Fruit fly (Drosophila melanogaster) whole organism, embryonic: ENCODE measurements around the gene CG13012.

Experiments
- Ada2b ChIP-seq: fragments of 200-800 bp; sonication (Bioruptor generic); IDR thresholded peaks from 2 replicates; pipeline ENCODE4 v1.3.6; 2022; ENCODE audit warnings: missing biosample characterization, missing genetic modification characterization
- CG10543 ChIP-seq: fragments of 200-800 bp; sonication (Bioruptor generic); optimal IDR thresholded peaks from 3 replicates; lab custom pipeline; 2017; ENCODE audit warnings: missing biosample characterization, mild to moderate bottlenecking, missing genetic modification characterization, moderate library complexity
- CG11696 ChIP-seq: fragments of 200-800 bp; sonication (Bioruptor generic); IDR thresholded peaks from 2 replicates; pipeline ENCODE4 v1.3.6; 2022; ENCODE audit warnings: missing biosample characterization, missing genetic modification characterization
- CG12744 ChIP-seq: fragments of 200-800 bp; sonication (Bioruptor generic); optimal IDR thresholded peaks from 2 replicates; lab custom pipeline; 2016; ENCODE audit warnings: missing biosample characterization, missing genetic modification characterization
- CG13123 ChIP-seq: fragments of 200-800 bp; sonication (Bioruptor generic); optimal IDR thresholded peaks from 2 replicates; lab custom pipeline; 2016; ENCODE audit warnings: missing biosample characterization, missing genetic modification characterization
- CG13424 ChIP-seq: fragments of 200-800 bp; sonication (Bioruptor generic); optimal IDR thresholded peaks from 2 replicates; lab custom pipeline; 2019; ENCODE audit warnings: missing biosample characterization, mild to moderate bottlenecking, missing genetic modification characterization, moderate library complexity
- CG13624 ChIP-seq: fragments of 200-800 bp; sonication (Bioruptor generic); optimal IDR thresholded peaks from 2 replicates; lab custom pipeline; 2016; ENCODE audit warnings: missing biosample characterization, missing genetic modification characterization
- CG17612 ChIP-seq: fragments of 200-800 bp; sonication (Bioruptor generic); IDR thresholded peaks from 2 replicates; pipeline ENCODE4 v1.3.6; 2022; ENCODE audit warnings: missing biosample characterization, missing genetic modification characterization
- CG2199 ChIP-seq: fragments of 200-800 bp; sonication (Bioruptor generic); IDR thresholded peaks from 3 replicates; pipeline ENCODE4 v1.3.6; 2022; ENCODE audit warnings: missing biosample characterization, missing genetic modification characterization
- CG3065 ChIP-seq: fragments of 200-800 bp; sonication (Bioruptor generic); optimal IDR thresholded peaks from 2 replicates; lab custom pipeline; 2016; ENCODE audit warnings: missing biosample characterization, missing genetic modification characterization
- CG4328 ChIP-seq: fragments of 200-800 bp; sonication (Bioruptor generic); optimal IDR thresholded peaks from 3 replicates; lab custom pipeline; 2017; ENCODE audit warnings: missing biosample characterization, missing genetic modification reagents, missing genetic modification characterization
- CG8359 ChIP-seq: fragments of 200-800 bp; sonication (Bioruptor generic); optimal IDR thresholded peaks from 2 replicates; lab custom pipeline; 2017; ENCODE audit warnings: missing biosample characterization, mild to moderate bottlenecking, missing genetic modification characterization, borderline replicate concordance
- CG8388 ChIP-seq: fragments of 200-800 bp; sonication (Bioruptor generic); optimal IDR thresholded peaks from 2 replicates; lab custom pipeline; 2019; ENCODE audit warnings: missing biosample characterization, mild to moderate bottlenecking, missing genetic modification characterization, moderate library complexity
- CG9932 ChIP-seq: fragments of 200-800 bp; sonication (Bioruptor generic); IDR thresholded peaks from 2 replicates; pipeline ENCODE4 v1.3.6; 2022; ENCODE audit warnings: missing biosample characterization, missing genetic modification characterization
- CoRest ChIP-seq: fragments of 200-800 bp; sonication (Bioruptor generic); optimal IDR thresholded peaks from 3 replicates; lab custom pipeline; 2018; ENCODE audit warnings: missing biosample characterization, mild to moderate bottlenecking, missing genetic modification characterization, moderate library complexity
- Dip3 ChIP-seq: fragments of 200-800 bp; sonication (Bioruptor generic); optimal IDR thresholded peaks from 3 replicates; lab custom pipeline; 2016; ENCODE audit warnings: missing biosample characterization, missing genetic modification characterization
- ERR ChIP-seq: fragments of 200-800 bp; sonication (Bioruptor generic); optimal IDR thresholded peaks from 2 replicates; lab custom pipeline; 2016; ENCODE audit warnings: missing biosample characterization, missing genetic modification characterization
- Elba2 ChIP-seq: fragments of 200-800 bp; sonication (Bioruptor generic); optimal IDR thresholded peaks from 3 replicates; lab custom pipeline; 2016; ENCODE audit warnings: missing biosample characterization, missing genetic modification characterization
- GATAe ChIP-seq: fragments of 200-800 bp; sonication (Bioruptor generic); conservative IDR thresholded peaks from 2 replicates; pipeline ENCODE4 v1.3.6; 2022; ENCODE audit warnings: missing biosample characterization, missing genetic modification characterization
- HmgD ChIP-seq: fragments of 200-800 bp; sonication (Bioruptor generic); optimal IDR thresholded peaks from 3 replicates; lab custom pipeline; 2016; ENCODE audit warnings: missing biosample characterization, missing genetic modification characterization
- MTF-1 ChIP-seq: fragments of 200-800 bp; sonication (Bioruptor generic); optimal IDR thresholded peaks from 2 replicates; lab custom pipeline; 2018; ENCODE audit warnings: missing biosample characterization, mild to moderate bottlenecking, missing genetic modification characterization, borderline replicate concordance
- NFAT ChIP-seq: fragments of 200-800 bp; sonication (Bioruptor generic); IDR thresholded peaks from 2 replicates; pipeline ENCODE4 v1.3.6; 2022; ENCODE audit warnings: missing biosample characterization, missing genetic modification characterization
- Nf-YB ChIP-seq: fragments of 200-800 bp; sonication (Bioruptor generic); optimal IDR thresholded peaks from 3 replicates; lab custom pipeline; 2019; ENCODE audit warnings: missing biosample characterization, mild to moderate bottlenecking, missing genetic modification characterization, moderate library complexity
- Nf-YC ChIP-seq: fragments of 200-800 bp; optimal IDR thresholded peaks from 3 replicates; lab custom pipeline; 2019; ENCODE audit warnings: missing biosample characterization, mild to moderate bottlenecking, missing genetic modification characterization, moderate library complexity
- Oli ChIP-seq: fragments of 200-800 bp; sonication (Bioruptor generic); optimal IDR thresholded peaks from 2 replicates; lab custom pipeline; 2018; ENCODE audit warnings: missing biosample characterization, mild to moderate bottlenecking, missing genetic modification characterization, moderate library complexity
- Opbp ChIP-seq: fragments of 200-800 bp; sonication (Bioruptor generic); IDR thresholded peaks from 3 replicates; pipeline ENCODE4 v1.3.6; 2022; ENCODE audit warnings: missing biosample characterization, missing genetic modification characterization; ENCODE audit not compliant: partially characterized antibody
- az2 ChIP-seq: fragments of 200-800 bp; sonication (Bioruptor generic); optimal IDR thresholded peaks from 3 replicates; lab custom pipeline; 2016; ENCODE audit warnings: missing biosample characterization, missing genetic modification characterization
- bab2 ChIP-seq: fragments of 200-800 bp; sonication (Bioruptor generic); optimal IDR thresholded peaks from 2 replicates; lab custom pipeline; 2016; ENCODE audit warnings: missing biosample characterization, missing genetic modification characterization
- cad ChIP-seq: fragments of >200 bp; optimal IDR thresholded peaks from 2 replicates; lab custom pipeline; 2017; ENCODE audit warnings: missing biosample characterization, missing genetic modification characterization
- ci ChIP-seq: fragments of 200-800 bp; sonication (Bioruptor generic); IDR thresholded peaks from 3 replicates; pipeline ENCODE4 v1.3.6; 2022; ENCODE audit warnings: missing biosample characterization, missing genetic modification characterization
- dmrt11E ChIP-seq: fragments of 200-800 bp; sonication (Bioruptor generic); optimal IDR thresholded peaks from 3 replicates; lab custom pipeline; 2018; ENCODE audit warnings: missing biosample characterization, mild to moderate bottlenecking, missing genetic modification characterization, moderate library complexity
- dpn ChIP-seq, 2 experiments: fragments of 200-800 bp; sonication (Bioruptor generic); optimal IDR thresholded peaks; 3 replicates each; lab custom pipeline; 2016; ENCODE audit warnings: missing biosample characterization in 2 of 2, missing genetic modification characterization in 2 of 2
- emc ChIP-seq: fragments of 200-800 bp; sonication (Bioruptor generic); optimal IDR thresholded peaks from 2 replicates; lab custom pipeline; 2016; ENCODE audit warnings: missing biosample characterization, missing genetic modification characterization
- esg ChIP-seq: fragments of 200-800 bp; sonication (Bioruptor generic); conservative IDR thresholded peaks from 2 replicates; pipeline ENCODE4 v1.3.6; 2022; ENCODE audit warnings: missing biosample characterization, missing genetic modification characterization
- fru ChIP-seq: fragments of >200 bp; optimal IDR thresholded peaks from 2 replicates; lab custom pipeline; 2017
- fu2 ChIP-seq: fragments of 200-800 bp; sonication (Bioruptor generic); optimal IDR thresholded peaks from 2 replicates; lab custom pipeline; 2016; ENCODE audit warnings: missing biosample characterization, missing genetic modification characterization
- grn ChIP-seq: fragments of 200-800 bp; sonication (Bioruptor generic); optimal IDR thresholded peaks from 3 replicates; lab custom pipeline; 2017; ENCODE audit warnings: missing biosample characterization, missing genetic modification characterization
- kah ChIP-seq: fragments of 200-800 bp; sonication (Bioruptor generic); optimal IDR thresholded peaks from 2 replicates; lab custom pipeline; 2018; ENCODE audit warnings: missing biosample characterization, mild to moderate bottlenecking, missing genetic modification characterization
- klu ChIP-seq: fragments of 200-800 bp; sonication (Bioruptor generic); IDR thresholded peaks from 2 replicates; pipeline ENCODE4 v1.3.6; 2022; ENCODE audit warnings: missing biosample characterization, missing genetic modification characterization
- otp ChIP-seq: fragments of 200-800 bp; sonication (Bioruptor generic); IDR thresholded peaks from 3 replicates; pipeline ENCODE4, ENCODE4 v1.3.6; 2022; ENCODE audit warnings: missing biosample characterization, missing genetic modification characterization
- p53 ChIP-seq: fragments of 200-800 bp; sonication (Bioruptor generic); optimal IDR thresholded peaks from 2 replicates; lab custom pipeline; 2016; ENCODE audit warnings: missing biosample characterization, missing genetic modification characterization
- peb ChIP-seq: fragments of 200-800 bp; sonication (Bioruptor generic); IDR thresholded peaks from 2 replicates; pipeline ENCODE4 v1.3.6; 2022; ENCODE audit warnings: missing biosample characterization, missing genetic modification characterization
- salm ChIP-seq: fragments of 200-800 bp; sonication (Bioruptor generic); optimal IDR thresholded peaks from 2 replicates; lab custom pipeline; 2018; ENCODE audit warnings: missing biosample characterization, mild to moderate bottlenecking, missing genetic modification characterization
- shn ChIP-seq: fragments of 200-800 bp; sonication (Bioruptor generic); optimal IDR thresholded peaks from 3 replicates; lab custom pipeline; 2016; ENCODE audit warnings: missing biosample characterization, missing genetic modification characterization
- slou ChIP-seq: fragments of 200-800 bp; sonication (Bioruptor generic); optimal IDR thresholded peaks from 3 replicates; lab custom pipeline; 2016; ENCODE audit warnings: missing biosample characterization, missing genetic modification characterization
- tio ChIP-seq: fragments of 200-800 bp; sonication (Bioruptor generic); optimal IDR thresholded peaks from 2 replicates; lab custom pipeline; 2017; ENCODE audit warnings: missing biosample characterization, missing genetic modification characterization, inconsistent platforms
- toy ChIP-seq: fragments of 200-800 bp; sonication (Bioruptor generic); IDR thresholded peaks from 2 replicates; pipeline ENCODE4 v1.3.6; 2022; ENCODE audit warnings: missing biosample characterization, missing genetic modification characterization
- trh ChIP-seq: fragments of 200-800 bp; sonication (Bioruptor generic); optimal IDR thresholded peaks from 2 replicates; lab custom pipeline; 2016; ENCODE audit warnings: missing biosample characterization, missing genetic modification characterization
- vvl ChIP-seq: fragments of 200-800 bp; sonication (Bioruptor generic); IDR thresholded peaks from 2 replicates; pipeline ENCODE4 v1.3.6; 2022; ENCODE audit warnings: missing biosample characterization, missing genetic modification characterization
- zf30C ChIP-seq: fragments of 200-800 bp; sonication (Bioruptor generic); optimal IDR thresholded peaks from 3 replicates; lab custom pipeline; 2018; ENCODE audit warnings: missing biosample characterization, mild to moderate bottlenecking, missing genetic modification characterization
- zfh1 ChIP-seq: fragments of 200-800 bp; sonication (Bioruptor generic); IDR thresholded peaks from 3 replicates; pipeline ENCODE4 v1.3.6; 2022; ENCODE audit warnings: missing biosample characterization, missing genetic modification characterization
- zfh2 ChIP-seq: fragments of 200-800 bp; sonication (Bioruptor generic); optimal IDR thresholded peaks from 2 replicates; lab custom pipeline; 2016; ENCODE audit warnings: missing biosample characterization, missing genetic modification characterization

Gene CG13012

DNA sequence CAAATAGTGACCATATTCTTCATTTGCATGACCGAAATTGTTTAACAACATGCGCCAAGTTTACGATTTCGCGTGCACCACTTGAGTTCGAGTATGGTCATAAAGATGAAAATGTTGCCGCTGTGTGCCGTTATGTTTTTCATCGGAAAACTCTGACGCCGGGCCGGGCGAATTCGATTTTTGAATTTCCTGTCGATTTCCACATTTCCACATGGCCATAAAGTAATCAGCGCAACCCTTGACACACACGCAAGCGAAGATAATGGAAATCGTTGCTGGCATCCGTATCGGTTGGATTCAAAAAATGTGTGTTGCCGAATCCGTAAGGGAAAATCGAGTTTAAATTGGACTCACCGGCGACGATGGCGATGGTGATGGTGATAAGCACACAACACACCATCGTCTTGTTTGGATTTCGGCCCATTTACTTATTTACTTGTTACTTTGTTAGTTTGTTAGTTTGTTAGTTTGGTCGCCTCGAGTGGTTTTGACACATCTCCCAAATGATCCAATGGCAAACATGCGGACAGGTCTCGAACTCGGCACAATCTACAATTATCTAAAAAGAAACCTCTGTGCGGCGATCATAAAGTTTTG, 31.9 kb downstream of the CG13012 start (continued):
- TF ChIP-seq CG13424 (tag; lab: Kevin White, UChicago) (peak; percentile 36), Nf-YB (GFP tag; lab: Kevin White, UChicago) (peak; percentile 37), zfh2 (GFP tag; lab: Kevin White, UChicago) (no peak), CG8388 (GFP tag; lab: Kevin White, UChicago) (no peak), az2 (no peak), zfh1 (GFP tag; lab: Robert Waterston, UW) (peak; percentile 34; the same call in 1 of the 3 replicates), Nf-YC (no peak), slou (GFP tag; lab: Kevin White, UChicago) (no peak), CG11696 (GFP tag; lab: Robert Waterston, UW) (no peak), CG12744 (GFP tag; lab: Kevin White, UChicago) (no peak), zf30C (GFP tag; lab: Kevin White, UChicago) (no peak), CG17612 (GFP tag; lab: Robert Waterston, UW) (no peak), toy (GFP tag; lab: Robert Waterston, UW) (no peak), dpn (GFP tag; optimal IDR thresholded peaks at IDR 0.05; lab: Kevin White, UChicago) (no peak), ci (GFP tag; lab: Robert Waterston, UW) (peak; percentile 83), shn (GFP tag; lab: Kevin White, UChicago) (no peak), CG2199 (GFP tag; lab: Robert Waterston, UW) (peak; percentile 73; the same call in 2 of the 3 replicates), CG13624 (no peak), CG13123 (GFP tag; lab: Kevin White, UChicago) (no peak), grn (GFP tag; lab: Kevin White, UChicago) (peak; percentile 87), Elba2 (GFP tag; lab: Kevin White, UChicago) (no peak), HmgD (no peak), CG8359 (GFP tag; lab: Kevin White, UChicago) (peak; percentile 40), dmrt11E (tag; lab: Kevin White, UChicago) (peak; percentile 68), cad (GFP tag; lab: Kevin White, UChicago) (peak; percentile 90), trh (GFP tag; lab: Kevin White, UChicago) (no peak), esg (GFP tag; lab: Robert Waterston, UW) (no peak), fu2 (GFP tag; lab: Kevin White, UChicago) (no peak), CG4328 (GFP tag; lab: Kevin White, UChicago) (peak; percentile 48), CG9932 (GFP tag; lab: Robert Waterston, UW) (no peak), MTF-1 (GFP tag; lab: Kevin White, UChicago) (peak; percentile 54), bab2 (GFP tag; lab: Kevin White, UChicago) (peak; percentile 58), GATAe (GFP tag; lab: Robert Waterston, UW) (no peak), ERR (GFP tag; lab: Kevin White, UChicago) (no peak), Ada2b (GFP tag; lab: Robert Waterston, UW) (no peak), otp (peak; percentile 66; the same call in 2 of the 3 replicates), Dip3 (no peak), klu (GFP tag; lab: Robert Waterston, UW) (no peak), p53 (GFP tag; lab: Kevin White, UChicago) (no peak), NFAT (GFP tag; lab: Robert Waterston, UW) (no peak), CG3065 (GFP tag; lab: Kevin White, UChicago) (no peak), Oli (tag; lab: Kevin White, UChicago) (no peak), fru (lab: Kevin White, UChicago) (no peak), emc (GFP tag; lab: Kevin White, UChicago) (no peak), kah (GFP tag; lab: Kevin White, UChicago) (peak; percentile 44), tio (GFP tag; lab: Kevin White, UChicago) (peak; percentile 3), CG10543 (GFP tag; lab: Kevin White, UChicago) (peak; percentile 57), vvl (GFP tag; lab: Robert Waterston, UW) (0 out of 2 replicates have a peak, but pooled peaks have one; percentile 10), CoRest (tag; lab: Kevin White, UChicago) (peak; percentile 6), peb (GFP tag; lab: Robert Waterston, UW) (no peak), salm (peak; percentile 46), Opbp (GFP tag; lab: Robert Waterston, UW) (no peak)
